Worm (Caenorhabditis elegans) whole organism, early embryonic: ENCODE results near the gene F46B6.6.

ENCODE experiments used
- B0310.2 ChIP-seq: sonication (generic microtip); optimal IDR thresholded peaks from 2 replicates; lab custom pipeline; 2016; ENCODE audit warnings: mild to moderate bottlenecking, missing genetic modification characterization, missing compliant biosample characterization
- F13C5.2 ChIP-seq: sonication (generic microtip); optimal IDR thresholded peaks from 2 replicates; lab custom pipeline; 2017; ENCODE audit warnings: mild to moderate bottlenecking, missing genetic modification characterization, inconsistent platforms, missing compliant biosample characterization
- aly-1 ChIP-seq: sonication (generic microtip); optimal IDR thresholded peaks from 2 replicates; lab custom pipeline; 2016; ENCODE audit warnings: missing genetic modification characterization, missing compliant biosample characterization
- ama-1 ChIP-seq: fragments of 150-350 bp; optimal IDR thresholded peaks from 2 replicates; lab custom pipeline; 2014
- ceh-13 ChIP-seq: fragments of 200-800 bp; sonication (Bioruptor generic); optimal IDR thresholded peaks from 2 replicates; lab custom pipeline; 2018; ENCODE audit warnings: mild to moderate bottlenecking, missing genetic modification characterization, missing compliant biosample characterization
- ceh-36 ChIP-seq: sonication (generic microtip); optimal IDR thresholded peaks from 2 replicates; lab custom pipeline; 2016; ENCODE audit warnings: missing genetic modification characterization, inconsistent platforms, missing compliant biosample characterization
- ets-7 ChIP-seq: sonication (generic microtip); optimal IDR thresholded peaks from 2 replicates; lab custom pipeline; 2016; ENCODE audit warnings: missing genotype, missing genetic modification characterization, missing compliant biosample characterization
- flt-1 ChIP-seq: fragments of 200-800 bp; sonication (Bioruptor generic); IDR thresholded peaks from 2 replicates; pipeline ENCODE4 v1.3.6; 2022; ENCODE audit warnings: missing genetic modification characterization, missing compliant biosample characterization
- hmbx-1 ChIP-seq: sonication (generic microtip); optimal IDR thresholded peaks from 2 replicates; lab custom pipeline; 2016; ENCODE audit warnings: mild to moderate bottlenecking, missing genetic modification characterization, missing compliant biosample characterization
- hmg-4 ChIP-seq: fragments of 200-800 bp; sonication (Bioruptor generic); optimal IDR thresholded peaks from 2 replicates; lab custom pipeline; 2018; ENCODE audit warnings: mild to moderate bottlenecking, missing genetic modification characterization, missing compliant biosample characterization
- hnd-1 ChIP-seq: sonication (generic microtip); optimal IDR thresholded peaks from 2 replicates; lab custom pipeline; 2016; ENCODE audit warnings: missing genetic modification characterization, missing compliant biosample characterization
- pes-1 ChIP-seq: fragments of 200-800 bp; sonication (Bioruptor generic); IDR thresholded peaks from 2 replicates; pipeline ENCODE4 v1.3.6; 2022; ENCODE audit warnings: missing genetic modification reagents, missing genetic modification characterization, missing compliant biosample characterization
- scrt-1 ChIP-seq: fragments of 200-800 bp; sonication (Bioruptor generic); IDR thresholded peaks from 2 replicates; pipeline ENCODE4 v1.3.6; 2022; ENCODE audit warnings: missing genetic modification characterization, missing compliant biosample characterization
- sea-1 ChIP-seq: fragments of 200-800 bp; sonication (Bioruptor generic); conservative IDR thresholded peaks from 2 replicates; pipeline ENCODE4 v1.3.6; 2022; ENCODE audit warnings: missing genetic modification characterization, missing compliant biosample characterization
- tbx-11 ChIP-seq: fragments of 200-800 bp; sonication (Bioruptor generic); IDR thresholded peaks from 2 replicates; pipeline ENCODE4 v1.3.6; 2022; ENCODE audit warnings: missing genetic modification characterization, missing compliant biosample characterization
- tbx-37 ChIP-seq: fragments of 200-800 bp; sonication (Bioruptor generic); conservative IDR thresholded peaks from 2 replicates; pipeline ENCODE4 v1.3.6; 2022; ENCODE audit warnings: missing genetic modification reagents, missing genetic modification characterization, missing compliant biosample characterization
- tra-4 ChIP-seq: sonication (generic microtip); optimal IDR thresholded peaks from 2 replicates; lab custom pipeline; 2017; ENCODE audit warnings: missing genetic modification characterization, missing compliant biosample characterization

The F46B6.6 gene

DNA sequence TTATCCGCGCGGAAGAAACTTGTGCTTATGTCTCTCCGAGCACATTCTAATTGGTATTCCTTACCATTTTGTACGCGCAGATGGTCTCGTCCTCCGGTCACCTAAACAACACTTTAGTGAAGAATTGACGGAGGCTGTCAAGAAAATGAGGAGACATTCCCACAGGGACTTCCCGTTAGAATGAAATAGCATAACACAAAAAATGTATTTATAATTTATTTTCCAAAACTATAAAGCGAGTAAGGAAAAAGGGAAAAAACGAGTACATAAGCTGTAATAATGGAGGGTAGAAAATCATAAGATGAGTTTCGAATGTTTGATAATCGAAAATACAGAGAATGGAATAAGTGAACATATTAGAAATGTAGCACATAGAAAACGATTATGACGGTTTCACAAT, 10.9 kb downstream of the F46B6.6 start, which contains the start of gene F46B6.12:
TSS of gene F46B6.12 (minus strand) at position 101 of the 400 bp plus-strand sequence.
- TF ChIP-seq tra-4 (tag; lab: Kevin White, UChicago) (no peak), B0310.2 (tag; lab: Kevin White, UChicago) (no peak), F13C5.2 (tag; lab: Kevin White, UChicago) (no peak), ceh-36 (tag; lab: Kevin White, UChicago) (no peak), sea-1 (GFP tag; lab: Robert Waterston, UW) (no peak), flt-1 (GFP tag; lab: Robert Waterston, UW) (no peak), tbx-11 (GFP tag; lab: Robert Waterston, UW) (no peak), aly-1 (tag; lab: Kevin White, UChicago) (no peak)

DNA sequence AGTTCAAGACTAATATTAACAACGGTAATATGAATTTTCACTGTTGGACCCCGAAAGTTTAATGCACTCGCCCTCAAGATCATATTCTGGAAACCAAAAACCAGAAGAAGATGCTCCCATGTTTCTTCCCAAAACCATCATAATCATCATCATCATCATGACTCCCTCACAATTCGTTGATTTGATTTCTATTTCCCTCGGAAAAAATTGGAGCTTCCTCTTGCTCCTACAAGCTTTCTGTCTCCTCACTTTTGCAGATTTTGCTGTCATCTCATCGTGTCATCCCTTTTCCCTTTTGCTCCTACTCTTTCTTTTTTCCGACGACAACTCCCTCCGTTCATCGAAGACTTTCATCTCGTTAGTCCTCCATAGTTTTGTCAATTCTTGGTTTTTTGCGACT, 14.7 kb downstream of the F46B6.6 start, which contains the start of gene F46B6.2:
TSS of gene F46B6.2 (plus strand) at position 316 of the 400 bp plus-strand sequence.
- no peak for TF ChIP-seq flt-1 (GFP tag; lab: Robert Waterston, UW)
- TF ChIP-seq ama-1 = no peak
- no peak for TF ChIP-seq pes-1 (GFP tag; lab: Robert Waterston, UW)
- no peak for TF ChIP-seq ceh-36 (tag; lab: Kevin White, UChicago)
- TF ChIP-seq ets-7 = no peak
- TF ChIP-seq B0310.2 (tag; lab: Kevin White, UChicago) = no peak
- no peak for TF ChIP-seq hmg-4
- TF ChIP-seq hnd-1 (tag; lab: Kevin White, UChicago) = no peak
- TF ChIP-seq aly-1 (tag; lab: Kevin White, UChicago) = no peak

DNA sequence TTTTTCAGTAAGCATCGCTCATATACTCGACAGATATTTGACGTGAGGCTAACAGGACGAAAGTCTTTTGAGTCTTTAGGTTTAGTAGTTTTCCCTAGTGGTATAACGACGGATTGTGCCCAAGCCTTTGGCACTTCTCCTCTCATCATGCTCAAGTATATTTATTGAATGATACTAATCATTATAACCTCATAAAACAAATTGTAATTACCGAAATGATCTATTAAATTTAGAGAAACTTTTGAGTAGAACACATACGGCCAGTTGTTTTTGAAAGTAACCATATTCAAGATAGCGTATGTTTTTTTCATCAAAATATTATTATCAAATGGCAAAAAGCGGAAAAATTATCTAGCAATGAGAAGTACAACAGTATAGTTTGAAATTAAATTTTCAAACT, 15.4 kb downstream of the F46B6.6 start:
- TF ChIP-seq tra-4 (tag; lab: Kevin White, UChicago) = no peak
- no peak for TF ChIP-seq ceh-13 (GFP tag; lab: Kevin White, UChicago)
- TF ChIP-seq tbx-11 (GFP tag; lab: Robert Waterston, UW) = no peak
- no peak for TF ChIP-seq aly-1 (tag; lab: Kevin White, UChicago)
- no peak for TF ChIP-seq F13C5.2 (tag; lab: Kevin White, UChicago)
- no peak for TF ChIP-seq hmbx-1 (tag; lab: Kevin White, UChicago)
- TF ChIP-seq ets-7 = no peak
- no peak for TF ChIP-seq hnd-1 (tag; lab: Kevin White, UChicago)
- no peak for TF ChIP-seq pes-1 (GFP tag; lab: Robert Waterston, UW)
- TF ChIP-seq flt-1 (GFP tag; lab: Robert Waterston, UW) = no peak
- no peak for TF ChIP-seq B0310.2 (tag; lab: Kevin White, UChicago)
- TF ChIP-seq sea-1 (GFP tag; lab: Robert Waterston, UW) = no peak
- no peak for TF ChIP-seq ceh-36 (tag; lab: Kevin White, UChicago)
- no peak for TF ChIP-seq hmg-4
- TF ChIP-seq tbx-37 = no peak
- TF ChIP-seq scrt-1 (GFP tag; lab: Robert Waterston, UW) = no peak
- no peak for TF ChIP-seq ama-1

DNA sequence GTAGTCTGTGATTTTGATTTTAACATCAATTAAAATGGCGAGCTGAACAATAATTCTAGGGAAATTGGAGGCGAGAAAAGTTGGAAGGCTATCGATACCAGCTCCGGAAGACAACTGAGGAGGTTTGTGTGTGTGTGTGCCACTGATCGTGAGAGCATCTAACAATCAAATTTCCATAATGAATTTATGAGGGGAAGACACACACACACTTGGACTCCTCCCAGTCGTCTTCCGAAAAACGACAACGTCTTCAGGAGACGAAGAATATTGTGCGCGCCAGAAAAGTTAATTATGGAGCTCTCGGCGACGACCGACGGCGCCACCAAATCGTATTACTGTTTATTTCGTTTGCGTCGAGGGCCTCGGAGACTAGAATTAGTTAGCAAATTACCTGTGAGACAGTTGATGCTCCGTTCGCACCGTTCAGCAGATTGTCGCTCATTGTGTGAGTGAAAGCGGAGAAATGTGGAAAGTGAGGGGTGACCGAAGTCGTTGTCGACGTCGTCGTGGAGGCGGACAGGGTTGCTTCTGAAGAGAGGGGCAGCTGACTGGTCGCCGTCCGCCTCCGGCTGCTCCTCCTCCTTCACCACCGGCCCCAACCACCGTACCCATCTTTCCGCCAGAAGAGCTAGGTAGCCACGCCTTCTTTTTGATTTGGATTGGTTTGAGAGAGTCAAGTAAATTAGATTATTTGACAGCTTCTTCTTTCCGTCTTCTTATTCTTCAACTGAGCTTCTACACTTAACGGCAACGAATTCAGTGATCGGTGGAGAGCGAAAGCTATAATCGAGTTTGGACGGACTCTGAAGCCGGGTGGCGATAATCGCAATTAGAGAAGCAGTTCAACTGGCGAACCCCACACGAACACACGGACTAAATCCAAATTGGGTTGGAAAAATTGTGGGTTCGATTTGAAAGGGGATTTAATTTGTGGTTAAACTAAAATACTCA, 17.6 kb downstream of the F46B6.6 start, which contains the start of gene unc-42:
TSS of gene unc-42 (minus strand) at position 564 of the 951 bp plus-strand sequence.
- no peak for TF ChIP-seq tbx-37
- no peak for TF ChIP-seq ceh-36 (tag; lab: Kevin White, UChicago)
- no peak for TF ChIP-seq scrt-1 (GFP tag; lab: Robert Waterston, UW)
- no peak for TF ChIP-seq tra-4 (tag; lab: Kevin White, UChicago)

DNA sequence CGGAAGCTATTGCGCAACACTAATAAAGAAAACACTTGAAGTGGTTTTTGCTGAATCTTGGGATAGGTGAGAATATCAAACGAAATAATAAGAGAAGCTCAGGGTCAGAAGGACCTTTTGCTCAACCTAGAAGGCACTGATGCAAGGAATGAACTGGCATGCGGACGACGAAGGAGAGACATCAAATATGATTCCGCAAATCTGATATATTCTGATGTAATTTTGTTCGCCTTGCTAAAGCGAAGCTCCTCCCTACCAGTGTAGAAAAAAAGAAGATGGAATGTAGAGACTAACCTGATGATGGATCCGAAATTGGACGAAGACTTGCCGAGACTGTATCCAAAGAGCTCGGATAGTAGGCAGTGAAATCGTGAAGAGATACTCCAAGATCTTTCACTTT, 18.7 kb downstream of the F46B6.6 start:
- no peak for TF ChIP-seq ets-7
- TF ChIP-seq B0310.2 (tag; lab: Kevin White, UChicago) = no peak
- no peak for TF ChIP-seq hnd-1 (tag; lab: Kevin White, UChicago)
- no peak for TF ChIP-seq aly-1 (tag; lab: Kevin White, UChicago)
- TF ChIP-seq ceh-13 (GFP tag; lab: Kevin White, UChicago) = no peak
- TF ChIP-seq pes-1 (GFP tag; lab: Robert Waterston, UW) = no peak
- no peak for TF ChIP-seq tra-4 (tag; lab: Kevin White, UChicago)
- no peak for TF ChIP-seq ceh-36 (tag; lab: Kevin White, UChicago)
- TF ChIP-seq hmg-4 = no peak
- no peak for TF ChIP-seq ama-1
- no peak for TF ChIP-seq F13C5.2 (tag; lab: Kevin White, UChicago)
- TF ChIP-seq flt-1 (GFP tag; lab: Robert Waterston, UW) = no peak
- no peak for TF ChIP-seq tbx-37

DNA sequence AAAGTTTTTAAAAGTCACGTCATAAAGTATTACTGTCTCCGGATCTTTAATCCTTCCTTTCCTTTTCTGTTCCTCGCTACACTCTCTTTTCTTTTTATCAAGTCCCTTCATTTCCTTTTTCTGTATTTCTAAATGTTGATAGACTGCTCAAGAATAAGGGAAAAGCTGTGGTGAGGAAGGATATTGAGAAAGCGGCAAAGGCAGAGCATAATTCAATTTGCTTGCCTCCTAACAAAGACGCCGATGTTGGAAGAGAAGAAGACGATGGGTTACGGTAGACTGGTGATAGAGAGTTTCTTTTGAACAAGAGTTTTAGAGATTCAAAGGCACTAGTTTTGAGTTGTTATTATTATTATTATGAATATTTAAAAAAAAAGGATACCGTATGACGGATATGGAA, 21.0 kb downstream of the F46B6.6 start:
- TF ChIP-seq tbx-11 (GFP tag; lab: Robert Waterston, UW) (no peak), aly-1 (tag; lab: Kevin White, UChicago) (no peak), B0310.2 (tag; lab: Kevin White, UChicago) (no peak), tra-4 (tag; lab: Kevin White, UChicago) (no peak)

DNA sequence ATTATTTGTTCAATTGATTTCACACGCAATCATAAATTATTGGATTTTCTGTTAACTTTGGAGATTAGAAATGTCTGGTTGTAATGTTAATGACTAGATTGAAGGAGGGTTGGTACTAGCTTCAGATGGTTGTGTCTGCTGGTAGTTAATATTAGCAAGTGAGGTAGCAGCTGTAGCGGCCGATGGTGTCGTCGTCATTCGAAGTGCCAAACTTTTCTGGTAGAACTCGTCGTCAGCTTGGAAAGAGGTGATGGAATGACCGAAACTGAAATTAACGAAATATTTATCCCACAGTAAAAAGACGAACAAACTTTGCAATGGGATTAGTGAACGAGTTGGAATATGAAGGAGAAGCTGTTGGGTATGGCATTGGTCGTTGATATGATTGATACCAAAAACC, 22.1 kb downstream of the F46B6.6 start:
- TF ChIP-seq hmg-4 = no peak
- no peak for TF ChIP-seq ceh-13 (GFP tag; lab: Kevin White, UChicago)
- no peak for TF ChIP-seq hmbx-1 (tag; lab: Kevin White, UChicago)

DNA sequence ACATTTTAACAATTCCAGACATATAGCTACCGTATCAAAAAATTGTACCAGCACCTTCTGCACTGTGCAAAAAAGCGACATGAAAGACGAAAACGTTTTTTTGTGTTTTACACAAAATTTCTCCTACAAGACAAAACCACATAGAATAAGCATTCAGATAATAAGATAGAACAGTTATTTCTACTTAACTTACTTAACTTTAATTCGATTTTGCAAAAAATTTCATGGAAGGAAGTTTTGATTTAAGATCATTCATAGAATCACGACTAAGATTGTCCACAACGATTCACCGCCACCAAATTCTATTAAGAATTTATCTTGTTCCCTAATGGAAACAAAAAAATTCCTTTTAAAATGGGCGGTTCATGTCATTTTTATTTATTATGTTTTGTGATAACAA, 22.9 kb downstream of the F46B6.6 start:
- TF ChIP-seq hmbx-1 (tag; lab: Kevin White, UChicago) (no peak), ceh-13 (GFP tag; lab: Kevin White, UChicago) (no peak), tbx-11 (GFP tag; lab: Robert Waterston, UW) (no peak), hmg-4 (no peak), aly-1 (tag; lab: Kevin White, UChicago) (no peak), tra-4 (tag; lab: Kevin White, UChicago) (no peak), F13C5.2 (tag; lab: Kevin White, UChicago) (no peak), hnd-1 (tag; lab: Kevin White, UChicago) (no peak)
